Fruit fly (Drosophila melanogaster) whole organism, embryonic: ENCODE measurements around the gene CG33514.

Experiments used
- ATbp ChIP-seq: fragments of 200-800 bp; sonication (Bioruptor generic); optimal IDR thresholded peaks from 2 replicates; lab custom pipeline; 2017; ENCODE audit warnings: missing biosample characterization, mild to moderate bottlenecking, missing genetic modification characterization, missing genetic modification reagents
- CG13624 ChIP-seq: fragments of 200-800 bp; sonication (Bioruptor generic); optimal IDR thresholded peaks from 2 replicates; lab custom pipeline; 2016; ENCODE audit warnings: missing biosample characterization, missing genetic modification characterization
- CG14050 ChIP-seq: fragments of 200-800 bp; sonication (Bioruptor generic); IDR thresholded peaks from 3 replicates; pipeline ENCODE4 v1.3.6; 2022; ENCODE audit warnings: missing biosample characterization, missing genetic modification characterization
- CG15073 ChIP-seq: fragments of 200-800 bp; sonication (Bioruptor generic); optimal IDR thresholded peaks from 2 replicates; lab custom pipeline; 2016; ENCODE audit warnings: missing biosample characterization, missing genetic modification characterization
- CG1602 ChIP-seq: fragments of 200-800 bp; sonication (Bioruptor generic); optimal IDR thresholded peaks from 3 replicates; lab custom pipeline; 2016; ENCODE audit warnings: missing biosample characterization, missing genetic modification characterization
- CG1647 ChIP-seq: fragments of 200-800 bp; sonication (Bioruptor generic); optimal IDR thresholded peaks from 3 replicates; lab custom pipeline; 2016; ENCODE audit warnings: missing biosample characterization, missing genetic modification characterization
- CG18011 ChIP-seq: fragments of 200-800 bp; sonication (Bioruptor generic); optimal IDR thresholded peaks from 2 replicates; lab custom pipeline; 2017; ENCODE audit warnings: missing biosample characterization, missing genetic modification characterization, mild to moderate bottlenecking, moderate library complexity, missing genotype
- CG2202 ChIP-seq: fragments of 200-800 bp; sonication (Bioruptor generic); optimal IDR thresholded peaks from 2 replicates; lab custom pipeline; 2018; ENCODE audit warnings: missing biosample characterization, mild to moderate bottlenecking, missing genetic modification characterization
- CG43689 ChIP-seq: fragments of 200-800 bp; sonication (Bioruptor generic); IDR thresholded peaks from 2 replicates; pipeline ENCODE4 v1.3.6; 2022; ENCODE audit warnings: missing biosample characterization, missing genetic modification characterization
- CG7963 ChIP-seq: fragments of 200-800 bp; sonication (Bioruptor generic); IDR thresholded peaks from 3 replicates; pipeline ENCODE4 v1.3.6; 2022; ENCODE audit warnings: missing biosample characterization, missing genetic modification characterization; ENCODE audit not compliant: partially characterized antibody
- GATAe ChIP-seq: fragments of 200-800 bp; sonication (Bioruptor generic); conservative IDR thresholded peaks from 2 replicates; pipeline ENCODE4 v1.3.6; 2022; ENCODE audit warnings: missing biosample characterization, missing genetic modification characterization
- Hmr ChIP-seq: fragments of 200-800 bp; sonication (Bioruptor generic); optimal IDR thresholded peaks from 3 replicates; lab custom pipeline; 2017; ENCODE audit warnings: mild to moderate bottlenecking, missing biosample characterization, missing genetic modification reagents, missing genetic modification characterization
- Xrp1 ChIP-seq: fragments of 200-800 bp; sonication (Bioruptor generic); IDR thresholded peaks from 2 replicates; pipeline ENCODE4 v1.3.6; 2022; ENCODE audit warnings: missing biosample characterization, missing genetic modification characterization
- disco-r ChIP-seq: fragments of 200-800 bp; sonication (Bioruptor generic); optimal IDR thresholded peaks from 2 replicates; lab custom pipeline; 2016; ENCODE audit warnings: missing biosample characterization, missing genetic modification characterization
- insv ChIP-seq, 2 experiments: fragments of 200-800 bp; sonication (Bioruptor generic); optimal IDR thresholded peaks; 3 replicates each; lab custom pipeline; 2016 to 2018; ENCODE audit warnings: missing biosample characterization in 2 of 2, missing genetic modification characterization in 2 of 2
- jumu ChIP-seq: fragments of 200-800 bp; sonication (Bioruptor generic); optimal IDR thresholded peaks from 3 replicates; lab custom pipeline; 2016; ENCODE audit warnings: missing biosample characterization, missing genetic modification characterization
- lilli ChIP-seq: fragments of 200-800 bp; sonication (Bioruptor generic); optimal IDR thresholded peaks from 3 replicates; lab custom pipeline; 2016; ENCODE audit warnings: missing biosample characterization, missing genetic modification characterization
- nmo ChIP-seq: fragments of 200-800 bp; sonication (Bioruptor generic); optimal IDR thresholded peaks from 2 replicates; lab custom pipeline; 2018; ENCODE audit warnings: missing biosample characterization, mild to moderate bottlenecking, missing genetic modification characterization, moderate library complexity
- odd ChIP-seq: fragments of 200-800 bp; sonication (Bioruptor generic); optimal IDR thresholded peaks from 2 replicates; lab custom pipeline; 2017; ENCODE audit warnings: missing biosample characterization, mild to moderate bottlenecking, missing genetic modification characterization
- prd ChIP-seq, 3 experiments: fragments of >200 bp in 2 of 3; fragments of 200-800 bp in 1 of 3; sonication (Bioruptor generic) in 1 of 3; optimal IDR thresholded peaks in 2 of 3; IDR thresholded peaks in 1 of 3; 2 replicates in 2 of 3; 3 replicates in 1 of 3; pipeline versions ENCODE4 v1.3.6 to Lab custom; 2017 to 2022; ENCODE audit warnings: missing biosample characterization in 1 of 3, missing genetic modification characterization in 1 of 3
- sens ChIP-seq: fragments of 200-800 bp; sonication (Bioruptor generic); peaks from one replicate; lab custom pipeline; 2016; ENCODE audit warnings: missing biosample characterization, missing genetic modification characterization

Gene CG33514

dm6 chr3L:4415326-4416274 is 50.4 kb downstream of the CG33514 start (continued):
- TF ChIP-seq CG1647, result no peak
- TF ChIP-seq CG13624 (GFP tag; lab: Kevin White, UChicago), result no peak
- peak; percentile 75 for TF ChIP-seq sens (GFP tag; lab: Kevin White, UChicago)
- TF ChIP-seq GATAe (GFP tag; lab: Robert Waterston, UW), result no peak
- TF ChIP-seq CG15073 (GFP tag; lab: Kevin White, UChicago), result no peak
- no peak for TF ChIP-seq CG43689
- no peak for TF ChIP-seq lilli
- TF ChIP-seq CG14050, result no peak
- no peak for TF ChIP-seq CG7963 (GFP tag; lab: Robert Waterston, UW)
- no peak for TF ChIP-seq CG18011 (GFP tag; lab: Kevin White, UChicago)
- no peak for TF ChIP-seq CG2202
- TF ChIP-seq prd (optimal IDR thresholded peaks at IDR 0.05; lab: Kevin White, UChicago), result no peak
- TF ChIP-seq prd (GFP tag; IDR thresholded peaks at IDR 0.05; lab: Robert Waterston, UW), result no peak
- TF ChIP-seq odd (GFP tag; lab: Kevin White, UChicago), result no peak
- TF ChIP-seq Xrp1 (GFP tag; lab: Robert Waterston, UW), result no peak
- no peak for TF ChIP-seq insv (GFP tag; optimal IDR thresholded peaks at IDR 0.05; lab: Kevin White, UChicago)
- TF ChIP-seq jumu (GFP tag; lab: Kevin White, UChicago), result no peak
- TF ChIP-seq ATbp (GFP tag; lab: Kevin White, UChicago), result no peak
- TF ChIP-seq Hmr (GFP tag; lab: Kevin White, UChicago), result no peak
- no peak for TF ChIP-seq nmo (GFP tag; lab: Kevin White, UChicago)
- TF ChIP-seq CG1602 (GFP tag; lab: Kevin White, UChicago), result no peak
- no peak for TF ChIP-seq disco-r (GFP tag; lab: Kevin White, UChicago)
- TF ChIP-seq, all 482 proteins: peak for 19
